Worm (Caenorhabditis elegans): Measurements from ENCODE around the gene gpa-13.

- no peak for TF ChIP-seq flt-1 (GFP tag; IDR thresholded peaks at IDR 0.05)
- TF ChIP-seq ztf-29 (GFP tag; IDR thresholded peaks at IDR 0.05): no peak
- TF ChIP-seq T22C8.4 (GFP tag; IDR thresholded peaks at IDR 0.05): no peak
- TF ChIP-seq klf-2 (GFP tag; conservative IDR thresholded peaks at IDR 0.05): no peak
Observed at ce11 chrV:12714120-12714519, 40.6 kb downstream of the gpa-13 start, which contains the start of gene R11D1.4.

Data from whole organism, midembryonic.